Fruit fly (Drosophila melanogaster): Measurements from ENCODE around the gene CG8500.

CG8500 gene

dm6 chr3R:9808946-9809545 is 24.6 kb downstream of the CG8500 start, which contains the start of gene FBXO11:
Gene FBXO11 (minus strand): TSS chr3R:9809368.
- TF ChIP-seq CG12605 (GFP tag; IDR thresholded peaks at IDR 0.05) (peak; percentile 65), CG10348 (GFP tag; IDR thresholded peaks at IDR 0.05) (no peak), Snoo (tag; optimal IDR thresholded peaks at IDR 0.05) (peak; percentile 62), Pif1A (GFP tag; optimal IDR thresholded peaks at IDR 0.05) (no peak), CG13204 (GFP tag; optimal IDR thresholded peaks at IDR 0.05) (no peak), CG17806 (tag; optimal IDR thresholded peaks at IDR 0.05) (peak; percentile 47), Ets98B (GFP tag; IDR thresholded peaks at IDR 0.05) (peak; percentile 57), CG8159 (tag; optimal IDR thresholded peaks at IDR 0.05) (peak; percentile 43), CG14655 (GFP tag; optimal IDR thresholded peaks at IDR 0.05) (no peak), rn (GFP tag; IDR thresholded peaks at IDR 0.05) (peak; percentile 55; the same call in 1 of the 2 replicates), CG32121 (GFP tag; IDR thresholded peaks at IDR 0.05) (peak; percentile 83), CG15710 (tag; optimal IDR thresholded peaks at IDR 0.05) (no peak), EcR (GFP tag; optimal IDR thresholded peaks at IDR 0.05) (peak; percentile 76), CG4496 (GFP tag; IDR thresholded peaks at IDR 0.05) (peak; percentile 83; the same call in 2 of the 3 replicates), gl (tag; optimal IDR thresholded peaks at IDR 0.05) (peak; percentile 88), fd96Ca (GFP tag; IDR thresholded peaks at IDR 0.05) (peak; percentile 72; the same call in 2 of the 3 replicates), D1 (tag; optimal IDR thresholded peaks at IDR 0.05) (no peak), CG34367 (tag; optimal IDR thresholded peaks at IDR 0.05) (peak; percentile 75), CG8301 (tag; optimal IDR thresholded peaks at IDR 0.05) (no peak)

dm6 chr3R:9812447-9812846 is 28.0 kb downstream of the CG8500 start, which contains the start of gene CG8534:
Gene CG8534 (plus strand): TSS chr3R:9812747.
- TF ChIP-seq fd96Ca (GFP tag; IDR thresholded peaks at IDR 0.05) (no peak), CG8159 (tag; optimal IDR thresholded peaks at IDR 0.05) (no peak), CG8301 (tag; optimal IDR thresholded peaks at IDR 0.05) (no peak), CG32121 (GFP tag; IDR thresholded peaks at IDR 0.05) (no peak), CG12605 (GFP tag; IDR thresholded peaks at IDR 0.05) (no peak), D1 (tag; optimal IDR thresholded peaks at IDR 0.05) (no peak), Pif1A (GFP tag; optimal IDR thresholded peaks at IDR 0.05) (no peak), Snoo (tag; optimal IDR thresholded peaks at IDR 0.05) (no peak), CG10348 (GFP tag; IDR thresholded peaks at IDR 0.05) (no peak), CG4496 (GFP tag; IDR thresholded peaks at IDR 0.05) (no peak), CG13204 (GFP tag; optimal IDR thresholded peaks at IDR 0.05) (no peak), Ets98B (GFP tag; IDR thresholded peaks at IDR 0.05) (no peak), EcR (GFP tag; optimal IDR thresholded peaks at IDR 0.05) (no peak), CG17806 (tag; optimal IDR thresholded peaks at IDR 0.05) (no peak), CG9948 (tag; optimal IDR thresholded peaks at IDR 0.05) (no peak), CG15710 (tag; optimal IDR thresholded peaks at IDR 0.05) (no peak), gl (tag; optimal IDR thresholded peaks at IDR 0.05) (no peak), Pif1B (GFP tag; optimal IDR thresholded peaks at IDR 0.05) (no peak), rn (GFP tag; IDR thresholded peaks at IDR 0.05) (no peak)

dm6 chr3R:9813861-9814260 is 29.4 kb downstream of the CG8500 start, which contains the start of gene eloF:
Gene eloF (plus strand): TSS chr3R:9814161.
- TF ChIP-seq EcR (GFP tag; optimal IDR thresholded peaks at IDR 0.05) (no peak), CG8159 (tag; optimal IDR thresholded peaks at IDR 0.05) (no peak), D1 (tag; optimal IDR thresholded peaks at IDR 0.05) (no peak)

- TF ChIP-seq CG13204 (GFP tag; optimal IDR thresholded peaks at IDR 0.05) (no peak), CG8301 (tag; optimal IDR thresholded peaks at IDR 0.05) (no peak), Pif1B (GFP tag; optimal IDR thresholded peaks at IDR 0.05) (no peak), EcR (GFP tag; optimal IDR thresholded peaks at IDR 0.05) (no peak), CG10348 (GFP tag; IDR thresholded peaks at IDR 0.05) (no peak), fd96Ca (GFP tag; IDR thresholded peaks at IDR 0.05) (no peak), CG4496 (GFP tag; IDR thresholded peaks at IDR 0.05) (no peak)
Observed at dm6 chr3R:9816879-9817278, 32.4 kb downstream of the CG8500 start, which contains the start of gene CG16904. Gene CG16904 (minus strand): TSS chr3R:9816979.

dm6 chr3R:9818295-9818694 is 33.8 kb downstream of the CG8500 start, which contains the start of gene CG9459:
Gene CG9459 (minus strand): TSS chr3R:9818395.
- TF ChIP-seq CG4496 (GFP tag; IDR thresholded peaks at IDR 0.05) (no peak), CG17806 (tag; optimal IDR thresholded peaks at IDR 0.05) (no peak), Ets98B (GFP tag; IDR thresholded peaks at IDR 0.05) (no peak), rn (GFP tag; IDR thresholded peaks at IDR 0.05) (no peak), gl (tag; optimal IDR thresholded peaks at IDR 0.05) (no peak), CG32121 (GFP tag; IDR thresholded peaks at IDR 0.05) (no peak), CG34367 (tag; optimal IDR thresholded peaks at IDR 0.05) (no peak), D1 (tag; optimal IDR thresholded peaks at IDR 0.05) (no peak), CG10348 (GFP tag; IDR thresholded peaks at IDR 0.05) (no peak), CG14655 (GFP tag; optimal IDR thresholded peaks at IDR 0.05) (no peak), Pif1B (GFP tag; optimal IDR thresholded peaks at IDR 0.05) (no peak)

- no peak for TF ChIP-seq CG8159 (tag; optimal IDR thresholded peaks at IDR 0.05)
- no peak for TF ChIP-seq Snoo (tag; optimal IDR thresholded peaks at IDR 0.05)
- no peak for TF ChIP-seq Ets98B (GFP tag; IDR thresholded peaks at IDR 0.05)
- TF ChIP-seq CG32121 (GFP tag; IDR thresholded peaks at IDR 0.05): no peak
- no peak for TF ChIP-seq CG14655 (GFP tag; optimal IDR thresholded peaks at IDR 0.05)
- no peak for TF ChIP-seq fd96Ca (GFP tag; IDR thresholded peaks at IDR 0.05)
- no peak for TF ChIP-seq EcR (GFP tag; optimal IDR thresholded peaks at IDR 0.05)
- TF ChIP-seq CG13204 (GFP tag; optimal IDR thresholded peaks at IDR 0.05): no peak
- TF ChIP-seq gl (tag; optimal IDR thresholded peaks at IDR 0.05): no peak
- no peak for TF ChIP-seq CG10348 (GFP tag; IDR thresholded peaks at IDR 0.05)
- no peak for TF ChIP-seq Pif1A (GFP tag; optimal IDR thresholded peaks at IDR 0.05)
- TF ChIP-seq CG17806 (tag; optimal IDR thresholded peaks at IDR 0.05): no peak
Observed at dm6 chr3R:9819777-9820176, 35.3 kb downstream of the CG8500 start, which contains the start of gene CG9458. Gene CG9458 (minus strand): TSS chr3R:9819877.

Measured in whole organism, pupa.